ENCODE assay signal across 5 fruit fly cellular contexts in genomic region chr2L:19577187-19577765, dm6.
TF ChIP-seq lines count a peak whose summit lies in the region.

spi (minus strand) TSS chr2L:19577315.
msb1l (plus strand) TSS chr2L:19577701.

- no peak for TF ChIP-seq CTCF in whole organism, embryonic (GFP tag; optimal IDR thresholded peaks at IDR 0.05; lab: Kevin White, UChicago)

TF ChIP-seq in whole organism, adult, 20 proteins besides CTCF, POLR2A, EP300 and RAD21 (continues in another document):
- peak; percentile 61 for TF ChIP-seq CG14711 (tag; optimal IDR thresholded peaks at IDR 0.05; lab: Kevin White, UChicago)
- TF ChIP-seq CG5204 (GFP tag; optimal IDR thresholded peaks at IDR 0.05; lab: Kevin White, UChicago): no peak
- peak; percentile 13 for TF ChIP-seq CG12768 (GFP tag; optimal IDR thresholded peaks at IDR 0.05; lab: Kevin White, UChicago)
- TF ChIP-seq cic (GFP tag; optimal IDR thresholded peaks at IDR 0.05; lab: Kevin White, UChicago): no peak
- TF ChIP-seq CG7101 (tag; optimal IDR thresholded peaks at IDR 0.05; lab: Kevin White, UChicago): peak; percentile 79
- TF ChIP-seq ovo (GFP tag; optimal IDR thresholded peaks at IDR 0.05; lab: Kevin White, UChicago): peak; percentile 43
- peak; percentile 47 for TF ChIP-seq CG11617 (GFP tag; optimal IDR thresholded peaks at IDR 0.05; lab: Kevin White, UChicago)
- TF ChIP-seq cnc (optimal IDR thresholded peaks at IDR 0.05; lab: Kevin White, UChicago): no peak
- peak; percentile 29 for TF ChIP-seq CG7045 (GFP tag; optimal IDR thresholded peaks at IDR 0.05; lab: Kevin White, UChicago)
- TF ChIP-seq Crg-1 (GFP tag; optimal IDR thresholded peaks at IDR 0.05; lab: Kevin White, UChicago): peak; percentile 45
- no peak for TF ChIP-seq Mnt (GFP tag; optimal IDR thresholded peaks at IDR 0.05; lab: Kevin White, UChicago)
- peak; percentile 37 for TF ChIP-seq CG1620 (GFP tag; optimal IDR thresholded peaks at IDR 0.05; lab: Kevin White, UChicago)
- peak; percentile 31 for TF ChIP-seq Clk (GFP tag; optimal IDR thresholded peaks at IDR 0.05; lab: Kevin White, UChicago)
- TF ChIP-seq bab1 (GFP tag; optimal IDR thresholded peaks at IDR 0.05; lab: Kevin White, UChicago): peak; percentile 33
- no peak for TF ChIP-seq tj (GFP tag; optimal IDR thresholded peaks at IDR 0.05; lab: Kevin White, UChicago)
- TF ChIP-seq kay (GFP tag; lab: Kevin White, UChicago; ENCODE audit: borderline replicate concordance): no peak
- peak; percentile 45 for TF ChIP-seq Hr96 (GFP tag; optimal IDR thresholded peaks at IDR 0.05; lab: Kevin White, UChicago)
- peak; percentile 33 for TF ChIP-seq pad (GFP tag; optimal IDR thresholded peaks at IDR 0.05; lab: Kevin White, UChicago)

TF ChIP-seq in whole organism, embryonic, 481 proteins besides CTCF, POLR2A, EP300 and RAD21 (continues in another document):
- TF ChIP-seq CG8924 (tag; optimal IDR thresholded peaks at IDR 0.05; lab: Kevin White, UChicago) (peak; percentile 65), CG4282 (GFP tag; optimal IDR thresholded peaks at IDR 0.05; lab: Kevin White, UChicago) (no peak), CG7839 (tag; optimal IDR thresholded peaks at IDR 0.05; lab: Kevin White, UChicago) (peak; percentile 62), CG9817 (tag; optimal IDR thresholded peaks at IDR 0.05; lab: Kevin White, UChicago) (peak; percentile 65), onecut (GFP tag; IDR thresholded peaks at IDR 0.05; lab: Robert Waterston, UW) (no peak), CG16813 (GFP tag; IDR thresholded peaks at IDR 0.05; lab: Robert Waterston, UW; ENCODE audit: partially characterized antibody) (peak; percentile 62), cad (GFP tag; optimal IDR thresholded peaks at IDR 0.05; lab: Kevin White, UChicago) (no peak), Bdp1 (GFP tag; optimal IDR thresholded peaks at IDR 0.05; lab: Kevin White, UChicago) (no peak), Aef1 (GFP tag; IDR thresholded peaks at IDR 0.05; lab: Robert Waterston, UW) (peak; percentile 41; the same call in 2 of the 3 replicates), CG32532 (GFP tag; IDR thresholded peaks at IDR 0.05; lab: Robert Waterston, UW) (peak; percentile 63), Oli (tag; optimal IDR thresholded peaks at IDR 0.05; lab: Kevin White, UChicago) (peak; percentile 22), Six4 (GFP tag; optimal IDR thresholded peaks at IDR 0.05; lab: Kevin White, UChicago) (peak; percentile 19), CG1603 (tag; optimal IDR thresholded peaks at IDR 0.05; lab: Kevin White, UChicago) (no peak), Ets65A (GFP tag; lab: Kevin White, UChicago) (peak; percentile 92), cato (GFP tag; optimal IDR thresholded peaks at IDR 0.05; lab: Kevin White, UChicago; ENCODE audit: borderline replicate concordance) (peak; percentile 21), dysf (GFP tag; IDR thresholded peaks at IDR 0.05; lab: Robert Waterston, UW) (no peak; the same call in 2 of the 3 replicates), CG33557 (GFP tag; optimal IDR thresholded peaks at IDR 0.05; lab: Kevin White, UChicago) (peak; percentile 36), kah (GFP tag; optimal IDR thresholded peaks at IDR 0.05; lab: Kevin White, UChicago) (no peak)

TF ChIP-seq in whole organism, prepupa, 60 proteins besides CTCF, POLR2A, EP300 and RAD21 (continues in another document):
- TF ChIP-seq esn (GFP tag; optimal IDR thresholded peaks at IDR 0.05; lab: Kevin White, UChicago) (peak; percentile 55), fd59A (GFP tag; optimal IDR thresholded peaks at IDR 0.05; lab: Kevin White, UChicago) (no peak), Sox14 (GFP tag; optimal IDR thresholded peaks at IDR 0.05; lab: Kevin White, UChicago) (peak; percentile 1), Sox102F (GFP tag; optimal IDR thresholded peaks at IDR 0.05; lab: Kevin White, UChicago) (no peak), CG8319 (GFP tag; optimal IDR thresholded peaks at IDR 0.05; lab: Kevin White, UChicago) (peak; percentile 16), eg (GFP tag; IDR thresholded peaks at IDR 0.05; lab: Robert Waterston, UW) (0 out of 3 replicates have a peak, but pooled peaks have one; percentile 2), Hr39 (GFP tag; optimal IDR thresholded peaks at IDR 0.05; lab: Kevin White, UChicago) (peak; percentile 9), Sox15 (GFP tag; optimal IDR thresholded peaks at IDR 0.05; lab: Kevin White, UChicago) (peak; percentile 21), CG1621 (tag; optimal IDR thresholded peaks at IDR 0.05; lab: Kevin White, UChicago) (no peak), topi (GFP tag; optimal IDR thresholded peaks at IDR 0.05; lab: Kevin White, UChicago) (peak; percentile 12), OdsH (GFP tag; optimal IDR thresholded peaks at IDR 0.05; lab: Kevin White, UChicago) (peak; percentile 50), Eip78C (GFP tag; lab: Kevin White, UChicago) (peak; percentile 58), CG8119 (GFP tag; IDR thresholded peaks at IDR 0.05; lab: Robert Waterston, UW) (no peak), CG3919 (GFP tag; optimal IDR thresholded peaks at IDR 0.05; lab: Kevin White, UChicago) (peak; percentile 15), cyc (GFP tag; optimal IDR thresholded peaks at IDR 0.05; lab: Kevin White, UChicago) (peak; percentile 48), Gug (GFP tag; IDR thresholded peaks at IDR 0.05; lab: Robert Waterston, UW) (no peak), dac (GFP tag; optimal IDR thresholded peaks at IDR 0.05; lab: Kevin White, UChicago) (no peak), CG7368 (GFP tag; optimal IDR thresholded peaks at IDR 0.05; lab: Kevin White, UChicago) (no peak), CG10631 (GFP tag; optimal IDR thresholded peaks at IDR 0.05; lab: Kevin White, UChicago) (peak; percentile 66), lz (GFP tag; optimal IDR thresholded peaks at IDR 0.05; lab: Kevin White, UChicago) (peak; percentile 33)

TF ChIP-seq in whole organism, pupa, 21 proteins besides CTCF, POLR2A, EP300 and RAD21:
- TF ChIP-seq CG15710 (tag; optimal IDR thresholded peaks at IDR 0.05; lab: Kevin White, UChicago) (peak; percentile 41), CG8159 (tag; optimal IDR thresholded peaks at IDR 0.05; lab: Kevin White, UChicago) (peak; percentile 5), rn (GFP tag; IDR thresholded peaks at IDR 0.05; lab: Robert Waterston, UW) (no peak)

TF ChIP-seq in whole organism, wandering third instar larva, 38 proteins besides CTCF, POLR2A, EP300 and RAD21:
- peak; percentile 48 for TF ChIP-seq rgr (GFP tag; optimal IDR thresholded peaks at IDR 0.05; lab: Kevin White, UChicago)
- TF ChIP-seq sv (GFP tag; optimal IDR thresholded peaks at IDR 0.05; lab: Kevin White, UChicago): no peak
- peak; percentile 44 for TF ChIP-seq dsf (GFP tag; optimal IDR thresholded peaks at IDR 0.05; lab: Kevin White, UChicago; ENCODE audit: borderline replicate concordance)
- peak; percentile 3 for TF ChIP-seq CG9705 (GFP tag; optimal IDR thresholded peaks at IDR 0.05; lab: Kevin White, UChicago)
- TF ChIP-seq Vsx2 (GFP tag; optimal IDR thresholded peaks at IDR 0.05; lab: Kevin White, UChicago; ENCODE audit: partially characterized antibody): no peak
- TF ChIP-seq N (GFP tag; optimal IDR thresholded peaks at IDR 0.05; lab: Kevin White, UChicago): no peak
- no peak for TF ChIP-seq Rel (GFP tag; optimal IDR thresholded peaks at IDR 0.05; lab: Kevin White, UChicago)
- TF ChIP-seq Rel (tag; optimal IDR thresholded peaks at IDR 0.05; lab: Kevin White, UChicago): no peak
- TF ChIP-seq jim (GFP tag; optimal IDR thresholded peaks at IDR 0.05; lab: Kevin White, UChicago): no peak
- TF ChIP-seq lola (GFP tag; optimal IDR thresholded peaks at IDR 0.05; lab: Kevin White, UChicago): no peak
- no peak for TF ChIP-seq br (GFP tag; optimal IDR thresholded peaks at IDR 0.05; lab: Kevin White, UChicago)
- peak; percentile 41 for TF ChIP-seq Sp1 (GFP tag; optimal IDR thresholded peaks at IDR 0.05; lab: Kevin White, UChicago)
- no peak for TF ChIP-seq Hnf4 (GFP tag; optimal IDR thresholded peaks at IDR 0.05; lab: Kevin White, UChicago)
- TF ChIP-seq GATAd (GFP tag; optimal IDR thresholded peaks at IDR 0.05; lab: Kevin White, UChicago): no peak
- TF ChIP-seq woc (GFP tag; optimal IDR thresholded peaks at IDR 0.05; lab: Kevin White, UChicago): peak; percentile 61
- TF ChIP-seq sage (GFP tag; optimal IDR thresholded peaks at IDR 0.05; lab: Kevin White, UChicago): no peak
- no peak for TF ChIP-seq CG32264 (GFP tag; optimal IDR thresholded peaks at IDR 0.05; lab: Kevin White, UChicago)
- TF ChIP-seq usp (GFP tag; optimal IDR thresholded peaks at IDR 0.05; lab: Kevin White, UChicago): no peak
- TF ChIP-seq ey (GFP tag; optimal IDR thresholded peaks at IDR 0.05; lab: Kevin White, UChicago): peak; percentile 23
- no peak for TF ChIP-seq fru (GFP tag; optimal IDR thresholded peaks at IDR 0.05; lab: Kevin White, UChicago)
- no peak for TF ChIP-seq tai (GFP tag; optimal IDR thresholded peaks at IDR 0.05; lab: Kevin White, UChicago)
- peak; percentile 72 for TF ChIP-seq HLH106 (tag; optimal IDR thresholded peaks at IDR 0.05; lab: Kevin White, UChicago)
- no peak for TF ChIP-seq Mio (GFP tag; optimal IDR thresholded peaks at IDR 0.05; lab: Kevin White, UChicago)
- no peak for TF ChIP-seq dl (GFP tag; optimal IDR thresholded peaks at IDR 0.05; lab: Kevin White, UChicago; ENCODE audit: insufficient read depth in 1 of 2, partially characterized antibody in 2 of 2)
- TF ChIP-seq brk (GFP tag; optimal IDR thresholded peaks at IDR 0.05; lab: Kevin White, UChicago): no peak
- TF ChIP-seq CrebA (GFP tag; optimal IDR thresholded peaks at IDR 0.05; lab: Kevin White, UChicago; ENCODE audit: borderline replicate concordance): no peak
- peak; percentile 20 for TF ChIP-seq dmrt93B (GFP tag; optimal IDR thresholded peaks at IDR 0.05; lab: Kevin White, UChicago)
- no peak for TF ChIP-seq Dif (GFP tag; optimal IDR thresholded peaks at IDR 0.05; lab: Kevin White, UChicago; ENCODE audit: partially characterized antibody)
- TF ChIP-seq Myc (optimal IDR thresholded peaks at IDR 0.05; lab: Kevin White, UChicago): peak; percentile 75
- no peak for TF ChIP-seq Abd-B (GFP tag; optimal IDR thresholded peaks at IDR 0.05; lab: Kevin White, UChicago)
- peak; percentile 36 for TF ChIP-seq psq (GFP tag; optimal IDR thresholded peaks at IDR 0.05; lab: Kevin White, UChicago)
- no peak for TF ChIP-seq pan (optimal IDR thresholded peaks at IDR 0.05; lab: Kevin White, UChicago)
- TF ChIP-seq Hr83 (GFP tag; optimal IDR thresholded peaks at IDR 0.05; lab: Kevin White, UChicago; ENCODE audit: poor library complexity, severe bottlenecking): peak; percentile 39
- TF ChIP-seq OdsH (GFP tag; optimal IDR thresholded peaks at IDR 0.05; lab: Kevin White, UChicago): peak; percentile 16
- TF ChIP-seq Jra (GFP tag; optimal IDR thresholded peaks at IDR 0.05; lab: Kevin White, UChicago): peak; percentile 2
- TF ChIP-seq Dfd (GFP tag; optimal IDR thresholded peaks at IDR 0.05; lab: Kevin White, UChicago): no peak
- TF ChIP-seq Hr78 (GFP tag; optimal IDR thresholded peaks at IDR 0.05; lab: Kevin White, UChicago): no peak
- TF ChIP-seq h (GFP tag; optimal IDR thresholded peaks at IDR 0.05; lab: Kevin White, UChicago): peak; percentile 60
- peak in 1 of 2 experiments; percentile 69 for TF ChIP-seq foxo (GFP tag; optimal IDR thresholded peaks at IDR 0.05; lab: Kevin White, UChicago)
